Fruit fly (Drosophila melanogaster) S2 (cell line): ENCODE measurements around the gene eIF3d1.

Experiments used
- CG8478 ChIP-seq: fragments of >200 bp; optimal IDR thresholded peaks from 2 replicates; lab custom pipeline; 2018
- CTCF ChIP-seq, 2 experiments: fragments of >200 bp; optimal IDR thresholded peaks; 2 replicates each; lab custom pipeline; 2018

The eIF3d1 gene

dm6 chr3R:23667451-23667850 is 12.4 kb upstream of the eIF3d1 start:
- no peak for TF ChIP-seq CG8478 (lab: Kevin White, UChicago)
- TF ChIP-seq CTCF (optimal IDR thresholded peaks at IDR 0.05; lab: Kevin White, UChicago): no peak

DNA sequence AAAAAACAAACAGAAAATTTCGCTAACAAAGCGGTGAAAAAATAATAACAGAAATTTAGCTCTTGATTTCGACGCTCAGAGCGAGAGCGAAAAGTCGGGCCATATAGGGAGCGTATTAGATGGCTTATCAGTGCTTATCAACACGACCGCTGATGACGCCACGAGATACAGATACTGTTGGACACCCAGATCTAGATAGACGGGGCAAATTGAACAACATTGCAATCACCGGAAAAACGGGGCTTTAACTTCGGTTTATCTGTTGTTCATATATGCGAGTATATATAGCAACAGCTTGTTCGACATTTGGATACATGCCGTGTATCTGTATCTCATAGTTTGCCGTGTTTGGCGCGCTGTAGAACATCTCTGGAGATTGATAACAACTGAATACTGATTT is 11.3 kb upstream of the eIF3d1 start:
- TF ChIP-seq CG8478 (lab: Kevin White, UChicago) (no peak), CTCF (optimal IDR thresholded peaks at IDR 0.05; lab: Kevin White, UChicago) (no peak)

DNA sequence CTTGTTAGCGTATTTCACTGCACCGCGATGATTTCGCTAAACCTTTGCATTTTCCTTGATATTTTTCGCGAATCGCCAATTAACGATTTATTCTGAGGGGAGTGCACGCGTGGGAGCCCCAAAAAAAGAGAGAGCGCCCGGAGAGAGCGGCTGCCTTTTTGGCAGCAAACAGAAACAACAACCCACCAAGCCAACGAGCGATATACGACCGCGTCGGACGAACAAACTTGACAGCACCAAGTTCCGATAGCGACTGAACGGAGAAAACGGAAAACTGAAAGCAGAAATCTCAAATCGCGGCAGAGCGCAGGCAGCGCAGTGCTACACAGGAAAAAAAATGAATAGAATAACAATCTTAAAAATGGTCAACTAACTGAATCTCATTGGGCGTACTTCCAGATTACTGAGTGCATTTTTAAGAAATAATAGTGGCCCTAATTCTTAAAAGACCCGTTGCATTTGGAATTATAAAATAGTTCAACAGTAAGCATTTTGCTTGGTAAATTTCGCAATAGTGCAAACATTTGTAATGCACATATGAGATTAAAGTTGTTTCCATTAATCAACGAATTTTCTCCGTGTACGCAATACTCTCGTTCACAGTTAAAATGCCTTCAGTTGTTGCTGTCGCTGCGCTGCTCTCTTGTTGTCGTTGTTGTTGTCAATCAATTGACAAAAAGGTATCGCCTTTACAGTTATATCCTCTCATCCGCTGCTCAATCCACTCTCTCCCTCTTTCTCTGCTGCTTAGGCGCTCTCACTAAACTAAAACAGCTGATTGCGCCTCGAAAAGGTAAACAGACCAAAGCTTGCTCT is 10.2 kb upstream of the eIF3d1 start, which contains the start of gene CG31145:
Gene CG31145 (minus strand): TSS at position 259 of the 816 bp plus-strand sequence.
- TF ChIP-seq CTCF (optimal IDR thresholded peaks at IDR 0.05; lab: Kevin White, UChicago): no peak
- TF ChIP-seq CG8478 (lab: Kevin White, UChicago): no peak

DNA sequence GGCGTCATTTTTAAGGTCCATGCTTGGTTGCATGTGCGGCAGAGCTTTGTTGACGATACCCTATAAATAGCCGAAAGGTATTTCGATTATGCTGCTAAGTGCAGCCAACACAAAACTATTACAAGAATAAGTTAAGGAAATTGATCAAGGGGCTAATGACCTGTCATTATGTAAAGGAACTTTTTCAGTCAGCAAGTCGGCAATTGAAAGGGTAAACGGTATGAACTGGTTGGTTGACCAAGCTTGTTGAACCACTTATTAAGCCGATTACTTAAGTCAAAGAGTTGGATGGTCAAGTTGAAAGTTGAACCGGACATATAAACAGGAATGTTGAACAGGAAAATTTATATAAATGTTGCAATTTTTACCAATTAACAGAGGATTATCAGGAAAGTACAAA is 6.8 kb upstream of the eIF3d1 start:
- TF ChIP-seq CTCF (optimal IDR thresholded peaks at IDR 0.05; lab: Kevin White, UChicago): no peak
- TF ChIP-seq CG8478 (lab: Kevin White, UChicago): no peak

- TF ChIP-seq CTCF (optimal IDR thresholded peaks at IDR 0.05; lab: Kevin White, UChicago): no peak
- TF ChIP-seq CG8478 (lab: Kevin White, UChicago): no peak
These were observed 5.5 kb upstream of the eIF3d1 start for dm6 chr3R:23674369-23674768.

DNA sequence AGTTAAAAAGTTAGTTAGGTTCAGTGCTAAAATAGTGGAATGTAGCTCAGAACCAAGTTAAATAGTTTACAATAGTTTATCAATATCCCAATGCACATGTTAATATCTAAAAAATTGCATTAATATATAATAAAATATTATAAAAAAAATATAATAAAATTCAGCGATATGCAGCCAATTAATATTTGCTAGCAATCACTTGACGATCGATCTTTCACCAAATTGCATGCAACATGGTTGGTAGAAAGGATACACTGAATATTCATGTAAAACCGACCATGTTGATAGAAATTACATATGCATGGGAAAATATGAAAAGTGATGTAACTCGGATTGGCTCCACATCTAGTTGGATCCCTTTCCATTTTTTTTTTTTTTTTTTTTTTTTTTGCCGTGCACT is 4.2 kb upstream of the eIF3d1 start:
- no peak for TF ChIP-seq CG8478 (lab: Kevin White, UChicago)
- TF ChIP-seq CTCF (optimal IDR thresholded peaks at IDR 0.05; lab: Kevin White, UChicago): no peak

DNA sequence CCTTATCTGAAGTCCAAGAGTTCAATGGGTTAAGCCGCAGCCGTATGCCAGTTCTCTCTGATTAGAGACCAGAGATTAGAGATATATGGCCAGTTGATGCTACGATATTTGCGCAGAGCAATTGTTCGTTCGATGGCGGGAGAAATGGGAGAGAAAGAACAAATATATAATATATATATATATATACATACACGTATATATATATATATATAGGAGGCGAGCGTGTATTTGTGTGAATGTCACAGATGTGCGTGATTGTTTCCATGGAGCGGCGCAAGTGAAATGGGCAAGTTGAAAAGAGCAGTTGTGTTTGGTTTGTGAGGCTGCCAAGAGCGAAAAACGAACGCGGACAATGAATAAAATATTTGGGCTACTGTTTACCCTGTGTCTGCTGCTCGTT is 2.8 kb upstream of the eIF3d1 start, which contains the start of gene GILT3:
Gene GILT3 (plus strand): TSS at position 301 of the 400 bp plus-strand sequence.
- TF ChIP-seq CTCF (optimal IDR thresholded peaks at IDR 0.05; lab: Kevin White, UChicago) (no peak), CG8478 (lab: Kevin White, UChicago) (no peak)

- TF ChIP-seq CG8478 (lab: Kevin White, UChicago): no peak
- no peak for TF ChIP-seq CTCF (optimal IDR thresholded peaks at IDR 0.05; lab: Kevin White, UChicago)
These were observed 1.3 kb upstream of the eIF3d1 start, which contains the start of gene GILT2 for dm6 chr3R:23678349-23679193. Gene GILT2, plus strand, starts transcription at chr3R:23678895.

DNA sequence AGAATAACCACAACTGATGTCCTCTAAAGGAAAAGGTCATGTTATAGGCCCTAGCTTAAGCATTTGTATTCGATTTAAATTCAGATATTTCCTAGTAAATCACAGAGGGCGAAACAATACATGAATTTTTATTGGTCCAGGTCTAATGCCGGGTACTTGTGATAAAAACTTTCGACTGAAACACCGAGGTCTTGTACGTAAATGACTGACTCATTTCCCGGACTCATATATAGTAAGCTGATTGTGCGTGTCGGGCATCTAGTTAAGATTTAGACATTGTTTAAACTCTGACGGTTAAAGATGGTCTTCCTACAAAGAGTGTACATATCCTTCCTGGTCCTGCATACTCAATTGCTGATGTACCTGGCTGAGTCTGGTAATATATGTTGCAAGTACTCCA is 2.4 kb downstream of the eIF3d1 start, which contains the start of gene CG16710:
Gene CG16710 (plus strand): TSS at position 301 of the 400 bp plus-strand sequence.
- TF ChIP-seq CG8478 (lab: Kevin White, UChicago) (no peak), CTCF (optimal IDR thresholded peaks at IDR 0.05; lab: Kevin White, UChicago) (no peak)

- TF ChIP-seq CTCF (optimal IDR thresholded peaks at IDR 0.05; lab: Kevin White, UChicago) (no peak), CG8478 (lab: Kevin White, UChicago) (no peak)
These were observed 3.9 kb downstream of the eIF3d1 start, which contains the start of gene CG18754 for dm6 chr3R:23683757-23684156. Gene CG18754, plus strand, starts transcription at chr3R:23684057.

dm6 chr3R:23685955-23686354 is 6.1 kb downstream of the eIF3d1 start, which contains the start of gene SPE:
Gene SPE, plus strand, starts transcription at chr3R:23686255.
- TF ChIP-seq CTCF (optimal IDR thresholded peaks at IDR 0.05; lab: Kevin White, UChicago) (no peak), CG8478 (lab: Kevin White, UChicago) (no peak)

DNA sequence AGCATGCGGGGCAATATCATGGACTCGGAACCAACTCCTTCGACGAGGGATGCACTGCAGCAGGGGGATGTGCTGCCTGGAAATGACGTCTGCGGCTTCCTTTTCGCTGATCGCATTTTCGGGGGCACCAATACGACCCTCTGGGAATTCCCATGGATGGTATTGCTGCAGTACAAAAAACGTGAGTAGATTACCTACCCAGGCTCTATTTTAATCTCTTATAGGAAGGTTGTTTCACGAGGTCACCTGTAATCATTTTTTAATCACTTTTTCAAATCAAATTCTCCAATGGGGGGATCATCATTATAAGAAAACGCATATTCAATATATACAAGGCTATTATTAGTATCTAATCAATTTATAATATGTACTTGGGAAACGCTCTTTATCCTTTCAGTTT is 7.1 kb downstream of the eIF3d1 start:
- TF ChIP-seq CTCF (optimal IDR thresholded peaks at IDR 0.05; lab: Kevin White, UChicago) (no peak), CG8478 (lab: Kevin White, UChicago) (no peak)

dm6 chr3R:23694579-23695033 is 14.8 kb downstream of the eIF3d1 start, which contains the start of gene CG10254:
Gene CG10254, minus strand, starts transcription at chr3R:23694983.
- TF ChIP-seq CG8478 (lab: Kevin White, UChicago) (no peak), CTCF (optimal IDR thresholded peaks at IDR 0.05; lab: Kevin White, UChicago) (peak; percentile 22 to 62)

- TF ChIP-seq CG8478 (lab: Kevin White, UChicago) (no peak), CTCF (optimal IDR thresholded peaks at IDR 0.05; lab: Kevin White, UChicago) (no peak)
These were observed 16.3 kb downstream of the eIF3d1 start, which contains the start of gene CG10252 for dm6 chr3R:23696145-23696544. Gene CG10252, minus strand, starts transcription at chr3R:23696245.
